Fruit fly (Drosophila melanogaster) whole organism, pupa: Measurements from ENCODE around the gene CG7523.

Experiments used
- CG10348 ChIP-seq: fragments of 200-800 bp; sonication (Bioruptor generic); IDR thresholded peaks from 2 replicates; pipeline ENCODE4 v1.3.6; 2022; ENCODE audit warnings: missing biosample characterization, missing genetic modification characterization
- CG12605 ChIP-seq: fragments of 200-800 bp; sonication (Bioruptor generic); IDR thresholded peaks from 2 replicates; pipeline ENCODE4 v1.3.6; 2022; ENCODE audit warnings: missing biosample characterization, missing genetic modification characterization
- CG13204 ChIP-seq: fragments of 200-800 bp; sonication (Bioruptor generic); optimal IDR thresholded peaks from 2 replicates; lab custom pipeline; 2018; ENCODE audit warnings: missing biosample characterization, mild to moderate bottlenecking, missing genetic modification characterization, moderate library complexity
- CG14655 ChIP-seq: fragments of 200-800 bp; sonication (Bioruptor generic); optimal IDR thresholded peaks from 3 replicates; lab custom pipeline; 2017; ENCODE audit warnings: mild to moderate bottlenecking, missing biosample characterization, missing genetic modification reagents, missing genetic modification characterization
- CG15710 ChIP-seq: fragments of 200-800 bp; sonication (Bioruptor generic); optimal IDR thresholded peaks from 2 replicates; lab custom pipeline; 2018; ENCODE audit warnings: missing biosample characterization, mild to moderate bottlenecking, missing genetic modification characterization, moderate library complexity
- CG17806 ChIP-seq: fragments of 200-800 bp; sonication (Bioruptor generic); optimal IDR thresholded peaks from 2 replicates; lab custom pipeline; 2018; ENCODE audit warnings: missing biosample characterization, mild to moderate bottlenecking, missing genetic modification characterization, moderate library complexity
- CG32121 ChIP-seq: fragments of 200-800 bp; sonication (Bioruptor generic); IDR thresholded peaks from 2 replicates; pipeline ENCODE4 v1.3.6; 2022; ENCODE audit warnings: missing biosample characterization, missing genetic modification characterization
- CG34367 ChIP-seq: fragments of 200-800 bp; sonication (Bioruptor generic); optimal IDR thresholded peaks from 2 replicates; lab custom pipeline; 2018; ENCODE audit warnings: missing biosample characterization, mild to moderate bottlenecking, missing genetic modification characterization
- CG4496 ChIP-seq: fragments of 200-800 bp; sonication (Bioruptor generic); IDR thresholded peaks from 3 replicates; pipeline ENCODE4 v1.3.6; 2022; ENCODE audit warnings: missing biosample characterization, missing genetic modification characterization
- CG8159 ChIP-seq: fragments of 200-800 bp; sonication (Bioruptor generic); optimal IDR thresholded peaks from 3 replicates; lab custom pipeline; 2018; ENCODE audit warnings: missing biosample characterization, mild to moderate bottlenecking, missing genetic modification characterization, moderate library complexity
- CG8301 ChIP-seq: fragments of 200-800 bp; sonication (Bioruptor generic); optimal IDR thresholded peaks from 2 replicates; lab custom pipeline; 2018; ENCODE audit warnings: missing biosample characterization, mild to moderate bottlenecking, missing genetic modification characterization
- CG9948 ChIP-seq: fragments of 200-800 bp; sonication (Bioruptor generic); optimal IDR thresholded peaks from 2 replicates; lab custom pipeline; 2018; ENCODE audit warnings: missing biosample characterization, mild to moderate bottlenecking, missing genetic modification characterization, moderate library complexity
- D1 ChIP-seq: fragments of 200-800 bp; sonication (Bioruptor generic); optimal IDR thresholded peaks from 2 replicates; lab custom pipeline; 2018; ENCODE audit warnings: missing biosample characterization, mild to moderate bottlenecking, missing genetic modification characterization, moderate library complexity
- EcR ChIP-seq: fragments of 200-800 bp; sonication (Bioruptor generic); optimal IDR thresholded peaks from 3 replicates; lab custom pipeline; 2019; ENCODE audit warnings: missing biosample characterization, missing genetic modification characterization, mild to moderate bottlenecking, moderate library complexity, missing genetic modification reagents
- Ets98B ChIP-seq: fragments of 200-800 bp; sonication (Bioruptor generic); IDR thresholded peaks from 2 replicates; pipeline ENCODE4 v1.3.6; 2022; ENCODE audit warnings: missing biosample characterization, missing genetic modification characterization
- Pif1A ChIP-seq: fragments of 200-800 bp; sonication (Bioruptor generic); optimal IDR thresholded peaks from 3 replicates; lab custom pipeline; 2016; ENCODE audit warnings: missing biosample characterization, missing genetic modification characterization
- Pif1B ChIP-seq: fragments of 200-800 bp; sonication (Bioruptor generic); optimal IDR thresholded peaks from 3 replicates; lab custom pipeline; 2016; ENCODE audit warnings: missing biosample characterization, missing genetic modification characterization
- Snoo ChIP-seq: fragments of 200-800 bp; sonication (Bioruptor generic); optimal IDR thresholded peaks from 3 replicates; lab custom pipeline; 2017; ENCODE audit warnings: missing biosample characterization, mild to moderate bottlenecking, missing genetic modification characterization, inconsistent platforms
- fd96Ca ChIP-seq: fragments of 200-800 bp; sonication (Bioruptor generic); IDR thresholded peaks from 3 replicates; pipeline ENCODE4 v1.3.6; 2022; ENCODE audit warnings: missing biosample characterization, missing genetic modification characterization
- gl ChIP-seq: fragments of 200-800 bp; sonication (Bioruptor generic); optimal IDR thresholded peaks from 2 replicates; lab custom pipeline; 2018; ENCODE audit warnings: missing biosample characterization, mild to moderate bottlenecking, missing genetic modification characterization
- rn ChIP-seq: fragments of 200-800 bp; sonication (Bioruptor generic); IDR thresholded peaks from 2 replicates; pipeline ENCODE4 v1.3.6; 2022; ENCODE audit warnings: missing biosample characterization, missing genetic modification characterization

CG7523 gene

DNA sequence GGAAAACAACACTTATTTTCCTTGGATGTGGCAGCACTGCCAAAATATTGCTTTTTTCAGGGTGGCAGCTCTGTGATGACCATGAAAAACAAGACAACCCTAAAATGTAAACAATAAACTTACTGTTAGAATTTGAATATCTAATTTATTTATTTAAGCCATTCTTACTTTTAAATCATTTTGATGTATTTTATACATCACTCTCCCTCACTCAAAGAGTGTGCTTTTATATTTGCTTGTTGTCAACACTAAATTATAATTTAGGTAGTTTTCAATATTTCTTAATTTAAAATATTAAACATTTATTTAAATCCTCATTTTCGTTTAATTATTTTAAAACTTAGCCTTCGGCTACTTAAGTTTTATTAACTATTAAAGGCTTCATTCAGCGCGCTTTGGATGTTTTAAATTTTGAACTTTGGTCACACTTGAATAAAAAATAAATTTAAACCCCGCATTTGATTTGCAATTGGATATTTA lies at the start of gene CG7523, which contains the start of gene Mps1:
Gene CG7523, minus strand, starts transcription at position 39 of the 480 bp plus-strand sequence.
Gene Mps1, plus strand, starts transcription at position 415 of the 480 bp plus-strand sequence.
- TF ChIP-seq CG32121 (GFP tag; lab: Robert Waterston, UW) (no peak), CG17806 (tag; lab: Kevin White, UChicago) (no peak), CG15710 (tag; lab: Kevin White, UChicago) (no peak), rn (GFP tag; lab: Robert Waterston, UW) (no peak), CG8301 (no peak), D1 (tag; lab: Kevin White, UChicago) (no peak), Pif1B (GFP tag; lab: Kevin White, UChicago) (no peak), CG4496 (no peak; the same call in 2 of the 3 replicates), CG10348 (GFP tag; lab: Robert Waterston, UW) (no peak), CG13204 (GFP tag; lab: Kevin White, UChicago) (no peak)

DNA sequence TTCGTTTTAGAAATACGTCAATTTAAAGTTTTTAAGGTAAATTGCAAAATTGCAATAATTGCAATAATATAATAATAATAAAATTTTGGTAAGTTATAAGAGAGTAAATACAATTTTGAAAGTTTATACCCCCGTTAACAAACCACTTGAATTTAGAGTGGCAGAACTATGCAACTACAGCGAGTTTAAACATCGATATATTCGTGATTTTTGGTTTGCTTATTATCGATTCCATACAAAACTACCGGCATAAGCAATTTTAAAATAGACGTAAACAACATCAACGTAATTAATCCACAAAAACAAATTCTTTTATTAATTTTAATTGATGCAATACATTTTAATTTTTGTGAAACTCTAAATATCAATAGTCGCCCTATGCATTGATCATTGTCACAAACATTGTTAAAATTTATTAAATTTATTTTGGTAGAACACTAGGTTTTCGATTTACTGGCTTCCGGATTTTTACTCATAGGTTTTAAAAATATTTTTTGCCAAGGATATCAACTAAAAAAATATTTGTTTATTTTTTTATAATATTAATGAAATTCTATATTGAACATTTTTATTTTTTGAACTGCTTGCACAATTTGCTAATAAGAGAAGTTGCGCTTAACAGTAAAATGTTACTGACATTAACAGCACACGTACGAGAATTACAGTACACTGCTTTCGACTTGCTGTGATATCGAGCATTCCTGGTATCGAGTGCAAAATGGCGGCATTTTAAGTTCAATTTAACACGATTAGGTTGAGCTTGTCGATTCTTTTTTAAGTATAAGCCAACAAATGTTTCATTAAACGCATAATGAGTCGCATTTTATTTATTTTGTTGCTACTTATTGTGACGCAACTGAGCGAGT lies 48.3 kb upstream of the CG7523 start, which contains the start of gene Pxt:
Gene Pxt, plus strand, starts transcription at position 695 of the 866 bp plus-strand sequence.
- TF ChIP-seq Ets98B (GFP tag; lab: Robert Waterston, UW) (no peak), D1 (tag; lab: Kevin White, UChicago) (peak; percentile 60), Pif1B (GFP tag; lab: Kevin White, UChicago) (peak; percentile 17)

DNA sequence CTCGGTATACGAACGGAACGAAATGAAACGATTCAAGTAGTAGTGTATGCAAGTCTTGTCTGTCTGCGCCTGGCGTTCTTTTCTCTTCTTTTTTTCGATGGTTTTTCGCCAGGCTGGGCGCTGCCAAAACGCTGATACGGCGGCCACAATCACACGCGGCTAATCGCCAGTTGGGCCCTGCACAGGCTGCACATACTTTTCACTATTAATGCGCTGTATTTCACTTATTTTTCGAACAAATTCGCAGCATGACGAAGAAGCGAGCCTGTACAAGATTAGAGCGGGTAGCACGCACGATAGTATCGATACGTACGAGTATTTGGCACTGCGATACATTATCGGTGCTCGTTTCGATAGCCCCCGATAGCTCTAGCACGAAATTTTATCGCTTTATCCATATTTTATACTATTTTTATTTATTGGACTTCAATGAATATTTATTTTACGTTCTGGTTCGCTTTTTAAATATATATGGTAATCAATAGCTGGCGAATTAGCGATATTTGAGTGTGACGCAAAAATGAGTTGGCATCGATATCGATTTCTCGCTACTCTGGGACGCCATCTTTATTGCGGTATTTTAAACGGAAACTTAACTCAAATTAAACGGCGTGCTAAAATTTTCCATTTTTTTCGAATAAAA lies 47.5 kb upstream of the CG7523 start, which contains the start of gene osa:
Gene osa, minus strand, starts transcription at position 300 of the 643 bp plus-strand sequence.
- TF ChIP-seq D1 (tag; lab: Kevin White, UChicago) (no peak), CG13204 (GFP tag; lab: Kevin White, UChicago) (no peak), Pif1B (GFP tag; lab: Kevin White, UChicago) (peak; percentile 50), CG14655 (GFP tag; lab: Kevin White, UChicago) (no peak), EcR (peak; percentile 3), CG10348 (GFP tag; lab: Robert Waterston, UW) (no peak), CG8301 (no peak), rn (GFP tag; lab: Robert Waterston, UW) (no peak)

DNA sequence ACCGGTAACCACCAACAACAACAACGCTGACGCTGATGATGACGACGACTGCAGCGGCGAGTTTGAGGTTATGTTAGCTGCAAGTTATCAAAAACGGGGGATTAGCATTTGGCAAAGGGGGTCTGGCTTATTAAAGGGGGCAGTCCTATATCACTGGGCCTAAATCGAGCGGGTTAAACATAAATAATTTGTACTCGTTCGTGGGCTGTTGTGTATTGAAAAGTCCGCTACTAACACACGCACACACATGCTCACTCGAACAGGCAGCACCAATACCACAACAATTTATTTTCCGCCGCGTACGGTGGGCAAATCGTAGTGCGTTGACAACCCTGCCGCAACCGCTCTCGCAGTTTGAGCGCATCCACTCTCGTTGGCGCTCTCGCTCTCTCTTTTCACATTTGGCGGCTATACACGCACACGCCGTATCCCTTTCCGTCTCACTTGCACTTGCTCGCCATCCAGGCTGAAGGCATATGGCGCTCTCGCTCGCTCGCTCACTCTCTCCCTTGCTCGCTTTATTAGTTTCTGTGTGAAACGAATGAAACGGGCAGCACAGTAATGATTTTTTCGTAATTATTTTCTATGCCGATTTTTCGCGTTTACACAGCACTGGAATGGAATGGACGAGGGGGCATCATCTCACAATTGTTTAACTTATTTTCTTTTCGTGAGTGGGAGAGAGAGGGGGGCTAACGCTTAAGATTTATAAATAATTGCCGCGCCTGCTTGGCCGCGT lies 46.3 kb upstream of the CG7523 start:
- TF ChIP-seq CG4496 (no peak), CG32121 (GFP tag; lab: Robert Waterston, UW) (no peak), Pif1B (GFP tag; lab: Kevin White, UChicago) (peak; percentile 48), CG15710 (tag; lab: Kevin White, UChicago) (peak; percentile 17), CG34367 (tag; lab: Kevin White, UChicago) (no peak), CG10348 (GFP tag; lab: Robert Waterston, UW) (no peak), EcR (peak; percentile 73), Ets98B (GFP tag; lab: Robert Waterston, UW) (no peak), rn (GFP tag; lab: Robert Waterston, UW) (no peak), CG8159 (tag; lab: Kevin White, UChicago) (peak; percentile 31), fd96Ca (no peak), Snoo (tag; lab: Kevin White, UChicago) (peak; percentile 24), gl (tag; lab: Kevin White, UChicago) (no peak), Pif1A (GFP tag; lab: Kevin White, UChicago) (peak; percentile 33), D1 (tag; lab: Kevin White, UChicago) (no peak), CG8301 (peak; percentile 3), CG13204 (GFP tag; lab: Kevin White, UChicago) (peak; percentile 72), CG14655 (GFP tag; lab: Kevin White, UChicago) (no peak), CG17806 (tag; lab: Kevin White, UChicago) (no peak), CG12605 (GFP tag; lab: Robert Waterston, UW) (no peak), CG9948 (tag; lab: Kevin White, UChicago) (no peak)
- TF ChIP-seq, all 21 proteins: peak for 8

DNA sequence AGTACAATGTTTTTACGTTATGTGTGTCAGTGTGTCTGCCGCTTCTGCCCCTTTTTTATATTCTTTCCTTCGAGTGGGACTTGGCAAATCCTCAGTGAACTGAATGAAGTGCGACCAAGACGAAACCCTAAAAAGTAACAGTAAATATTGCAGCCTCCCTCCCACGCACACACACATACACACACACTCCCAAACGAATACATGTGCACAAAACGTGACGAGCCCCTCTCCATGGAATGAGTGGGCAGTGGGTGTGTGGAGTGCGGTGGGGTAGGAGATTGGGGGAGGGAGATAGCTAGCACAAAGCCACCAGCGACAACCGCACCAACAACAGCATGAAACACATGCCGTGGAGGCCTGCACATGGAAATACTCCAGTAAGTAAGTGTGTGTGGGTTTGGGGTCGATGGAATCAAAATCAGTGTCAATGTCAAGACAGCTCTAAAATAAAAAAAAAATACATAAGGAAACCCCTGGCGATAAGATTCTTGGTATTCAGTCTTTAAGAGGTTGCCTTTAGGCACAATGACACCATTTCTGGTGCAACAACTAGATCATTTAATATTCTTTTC lies 44.2 kb upstream of the CG7523 start:
- TF ChIP-seq CG32121 (GFP tag; lab: Robert Waterston, UW) (no peak), CG13204 (GFP tag; lab: Kevin White, UChicago) (peak; percentile 73), EcR (peak; percentile 97), CG4496 (0 out of 3 replicates have a peak, but pooled peaks have one; percentile 17)
